Fruit fly (Drosophila melanogaster): Measurements from ENCODE around the gene CG7556.

- TF ChIP-seq CG17806 (tag; optimal IDR thresholded peaks at IDR 0.05) (peak; percentile 55), CG12605 (GFP tag; IDR thresholded peaks at IDR 0.05) (no peak), EcR (GFP tag; optimal IDR thresholded peaks at IDR 0.05) (peak; percentile 25), CG13204 (GFP tag; optimal IDR thresholded peaks at IDR 0.05) (peak; percentile 6), Pif1A (GFP tag; optimal IDR thresholded peaks at IDR 0.05) (peak; percentile 64), CG15710 (tag; optimal IDR thresholded peaks at IDR 0.05) (peak; percentile 68), CG4496 (GFP tag; IDR thresholded peaks at IDR 0.05) (peak; percentile 25; the same call in 1 of the 3 replicates), CG10348 (GFP tag; IDR thresholded peaks at IDR 0.05) (no peak)
Observed at dm6 chrX:19144785-19145422, 34.7 kb downstream of the CG7556 start.
